Worm (Caenorhabditis elegans) whole organism, early embryonic: ENCODE results near the gene D1054.10.

Experiments used
- F13C5.2 ChIP-seq: sonication (generic microtip); optimal IDR thresholded peaks from 2 replicates; lab custom pipeline; 2017; ENCODE audit warnings: mild to moderate bottlenecking, missing genetic modification characterization, inconsistent platforms, missing compliant biosample characterization
- ama-1 ChIP-seq: fragments of 150-350 bp; optimal IDR thresholded peaks from 2 replicates; lab custom pipeline; 2014
- ceh-13 ChIP-seq: fragments of 200-800 bp; sonication (Bioruptor generic); optimal IDR thresholded peaks from 2 replicates; lab custom pipeline; 2018; ENCODE audit warnings: mild to moderate bottlenecking, missing genetic modification characterization, missing compliant biosample characterization
- ceh-36 ChIP-seq: sonication (generic microtip); optimal IDR thresholded peaks from 2 replicates; lab custom pipeline; 2016; ENCODE audit warnings: missing genetic modification characterization, inconsistent platforms, missing compliant biosample characterization
- flt-1 ChIP-seq: fragments of 200-800 bp; sonication (Bioruptor generic); IDR thresholded peaks from 2 replicates; pipeline ENCODE4 v1.3.6; 2022; ENCODE audit warnings: missing genetic modification characterization, missing compliant biosample characterization
- hmbx-1 ChIP-seq: sonication (generic microtip); optimal IDR thresholded peaks from 2 replicates; lab custom pipeline; 2016; ENCODE audit warnings: mild to moderate bottlenecking, missing genetic modification characterization, missing compliant biosample characterization
- hmg-4 ChIP-seq: fragments of 200-800 bp; sonication (Bioruptor generic); optimal IDR thresholded peaks from 2 replicates; lab custom pipeline; 2018; ENCODE audit warnings: mild to moderate bottlenecking, missing genetic modification characterization, missing compliant biosample characterization
- hnd-1 ChIP-seq: sonication (generic microtip); optimal IDR thresholded peaks from 2 replicates; lab custom pipeline; 2016; ENCODE audit warnings: missing genetic modification characterization, missing compliant biosample characterization
- scrt-1 ChIP-seq: fragments of 200-800 bp; sonication (Bioruptor generic); IDR thresholded peaks from 2 replicates; pipeline ENCODE4 v1.3.6; 2022; ENCODE audit warnings: missing genetic modification characterization, missing compliant biosample characterization
- tbx-37 ChIP-seq: fragments of 200-800 bp; sonication (Bioruptor generic); conservative IDR thresholded peaks from 2 replicates; pipeline ENCODE4 v1.3.6; 2022; ENCODE audit warnings: missing genetic modification reagents, missing genetic modification characterization, missing compliant biosample characterization
- tra-4 ChIP-seq: sonication (generic microtip); optimal IDR thresholded peaks from 2 replicates; lab custom pipeline; 2017; ENCODE audit warnings: missing genetic modification characterization, missing compliant biosample characterization

DNA sequence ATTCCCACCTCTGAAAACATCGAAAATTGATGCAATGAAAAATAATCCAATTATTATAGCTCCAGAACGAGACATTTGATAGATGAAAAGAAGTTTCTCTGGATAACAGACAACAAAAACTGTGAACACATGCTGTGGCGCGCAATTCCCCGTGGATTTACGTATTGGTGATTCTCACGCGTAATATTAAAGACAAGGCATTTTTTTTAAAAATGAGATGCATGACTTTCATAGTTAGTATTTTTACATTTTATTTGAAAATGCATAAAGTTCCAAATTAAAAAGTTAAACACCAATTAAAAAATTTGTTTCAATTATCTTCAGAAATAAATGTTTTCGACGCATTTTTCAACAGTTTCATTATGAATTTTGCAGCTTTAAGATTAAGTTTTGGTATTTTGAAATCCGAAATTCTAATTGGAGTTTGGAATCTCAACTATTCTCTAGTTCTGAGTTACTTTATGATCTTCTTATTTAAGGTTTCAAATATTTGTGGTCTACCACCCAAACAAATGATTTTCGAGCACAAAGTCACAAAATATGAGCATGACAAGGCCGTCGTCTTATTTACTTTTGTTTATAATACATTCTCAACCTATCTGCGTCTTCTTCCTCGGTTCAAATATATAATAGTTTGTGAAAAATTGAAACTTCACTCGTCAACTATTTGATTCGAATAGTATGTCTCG is 45.3 kb downstream of the D1054.10 start, which contains the start of the genes selt-1.2 and F28H7.2:
- TF ChIP-seq hnd-1 (tag; lab: Kevin White, UChicago) (no peak), scrt-1 (no peak), ama-1 (lab: Kevin White, UChicago) (no peak), tra-4 (tag; lab: Kevin White, UChicago) (no peak), ceh-36 (tag; lab: Kevin White, UChicago) (no peak), hmg-4 (GFP tag; lab: Kevin White, UChicago) (no peak), ceh-13 (GFP tag; lab: Kevin White, UChicago) (no peak), tbx-37 (GFP tag; lab: Robert Waterston, UW) (no peak), flt-1 (GFP tag; lab: Robert Waterston, UW) (no peak), F13C5.2 (no peak), hmbx-1 (tag; lab: Kevin White, UChicago) (no peak)
